Worm (Caenorhabditis elegans) whole organism, L4 larva: ENCODE results near the gene srh-119.

Source experiments
- F26F4.8 ChIP-seq: fragments of 200-800 bp; sonication (Bioruptor generic); conservative IDR thresholded peaks from 2 replicates; pipeline ENCODE4 v1.3.6; 2022; ENCODE audit warnings: missing genetic modification characterization, missing compliant biosample characterization
- F37D6.2 ChIP-seq: sonication (generic microtip); optimal IDR thresholded peaks from 2 replicates; lab custom pipeline; 2016; ENCODE audit warnings: mild to moderate bottlenecking, missing genetic modification characterization, missing compliant biosample characterization
- F49E8.2 ChIP-seq: sonication (generic microtip); optimal IDR thresholded peaks from 2 replicates; lab custom pipeline; 2016; ENCODE audit warnings: missing compliant biosample characterization, mild to moderate bottlenecking, missing genetic modification characterization, borderline replicate concordance
- T20F7.1 ChIP-seq: fragments of 200-800 bp; sonication (Bioruptor generic); optimal IDR thresholded peaks from 2 replicates; lab custom pipeline; 2018; ENCODE audit warnings: mild to moderate bottlenecking, missing genetic modification characterization, missing compliant biosample characterization
- Y105C5A.15 ChIP-seq: fragments of 200-800 bp; sonication (Bioruptor generic); IDR thresholded peaks from 2 replicates; pipeline ENCODE4 v1.3.6; 2022; ENCODE audit warnings: missing genetic modification characterization, missing compliant biosample characterization
- Y48G9A.11 ChIP-seq: fragments of 200-800 bp; sonication (Bioruptor generic); IDR thresholded peaks from 2 replicates; pipeline ENCODE4 v1.3.6; 2022; ENCODE audit warnings: missing genetic modification reagents, missing genetic modification characterization, missing compliant biosample characterization
- Y75B8A.6 ChIP-seq: fragments of 200-800 bp; sonication (Bioruptor generic); IDR thresholded peaks from 2 replicates; pipeline ENCODE4 v1.3.6; 2022; ENCODE audit warnings: missing genetic modification reagents, missing genetic modification characterization, missing compliant biosample characterization
- aha-1 ChIP-seq: fragments of 150-350 bp; peaks from one replicate; lab custom pipeline; 2014; ENCODE audit warnings: missing biosample characterization, missing genetic modification characterization
- attf-4 ChIP-seq: sonication (generic microtip); optimal IDR thresholded peaks from 3 replicates; lab custom pipeline; 2017; ENCODE audit warnings: missing biosample characterization, missing genetic modification characterization
- ceh-20 ChIP-seq: fragments of 200-800 bp; sonication (Bioruptor generic); IDR thresholded peaks from 2 replicates; pipeline ENCODE4 v1.3.6; 2022; ENCODE audit warnings: missing genetic modification reagents, missing genetic modification characterization, missing compliant biosample characterization
- ceh-32 ChIP-seq: sonication (generic microtip); optimal IDR thresholded peaks from 2 replicates; lab custom pipeline; 2016; ENCODE audit warnings: mild to moderate bottlenecking, missing genetic modification characterization, missing compliant biosample characterization; ENCODE audit not compliant: poor library complexity
- ceh-44 ChIP-seq: fragments of 200-800 bp; sonication (Bioruptor generic); IDR thresholded peaks from 2 replicates; pipeline ENCODE4 v1.3.6; 2022; ENCODE audit warnings: missing genetic modification reagents, missing genetic modification characterization, missing compliant biosample characterization
- ces-1 ChIP-seq: fragments of 150-350 bp; sonication (generic microtip); optimal IDR thresholded peaks from 4 replicates; lab custom pipeline; 2014; ENCODE audit warnings: missing biosample characterization, missing genetic modification reagents, missing genetic modification characterization
- cey-2 ChIP-seq: sonication (generic microtip); optimal IDR thresholded peaks from 3 replicates; lab custom pipeline; 2017; ENCODE audit warnings: missing genetic modification characterization, mild to moderate bottlenecking, missing compliant biosample characterization, antibody characterized with exemption, borderline replicate concordance; ENCODE audit not compliant: insufficient read depth
- daf-16 ChIP-seq, 3 experiments: sonication (generic microtip); optimal IDR thresholded peaks; 2 replicates each; lab custom pipeline; 2016 to 2017; ENCODE audit warnings: missing genetic modification characterization in 3 of 3, missing genetic modification reagents in 3 of 3, mild to moderate bottlenecking in 2 of 3, missing compliant biosample characterization in 2 of 3, missing biosample characterization in 1 of 3, moderate library complexity in 1 of 3
- dpl-1 ChIP-seq: fragments of 150-350 bp; optimal IDR thresholded peaks from 2 replicates; lab custom pipeline; 2014; ENCODE audit warnings: missing biosample characterization, missing genetic modification reagents, missing genetic modification characterization
- duxl-1 ChIP-seq: sonication (generic microtip); optimal IDR thresholded peaks from 2 replicates; lab custom pipeline; 2016; ENCODE audit warnings: mild to moderate bottlenecking, missing genetic modification characterization, moderate library complexity, missing compliant biosample characterization; ENCODE audit not compliant: poor library complexity
- egl-27 ChIP-seq: sonication (generic microtip); optimal IDR thresholded peaks from 3 replicates; lab custom pipeline; 2017; ENCODE audit warnings: missing biosample characterization, missing genetic modification reagents, missing genetic modification characterization
- egl-43 ChIP-seq: fragments of 200-800 bp; sonication (Bioruptor generic); IDR thresholded peaks from 2 replicates; pipeline ENCODE4 v1.3.6; 2022; ENCODE audit warnings: missing genetic modification reagents, missing genetic modification characterization, missing compliant biosample characterization
- fos-1 ChIP-seq: fragments of 150-350 bp; optimal IDR thresholded peaks from 2 replicates; lab custom pipeline; 2014; ENCODE audit warnings: missing biosample characterization, missing genetic modification characterization
- gei-8 ChIP-seq: fragments of 200-800 bp; sonication (Bioruptor generic); optimal IDR thresholded peaks from 2 replicates; lab custom pipeline; 2018; ENCODE audit warnings: mild to moderate bottlenecking, missing genetic modification characterization, missing compliant biosample characterization
- hlh-11 ChIP-seq: fragments of 200-800 bp; sonication (Bioruptor generic); optimal IDR thresholded peaks from 2 replicates; lab custom pipeline; 2018; ENCODE audit warnings: mild to moderate bottlenecking, missing genetic modification characterization, missing compliant biosample characterization
- hlh-30 ChIP-seq: sonication (generic microtip); optimal IDR thresholded peaks from 2 replicates; lab custom pipeline; 2017; ENCODE audit warnings: antibody characterized with exemption, mild to moderate bottlenecking, missing genetic modification characterization, missing compliant biosample characterization; ENCODE audit not compliant: insufficient read depth
- hmg-1.1 ChIP-seq: fragments of 200-800 bp; sonication (Bioruptor generic); IDR thresholded peaks from 2 replicates; pipeline ENCODE4 v1.3.6; 2022; ENCODE audit warnings: missing genetic modification reagents, missing genetic modification characterization, missing compliant biosample characterization
- lin-13 ChIP-seq: fragments of 150-350 bp; optimal IDR thresholded peaks from 2 replicates; lab custom pipeline; 2014; ENCODE audit warnings: missing biosample characterization, missing genetic modification reagents, missing genetic modification characterization
- lin-38 ChIP-seq: fragments of 200-800 bp; sonication (Bioruptor generic); IDR thresholded peaks from 2 replicates; pipeline ENCODE4 v1.3.6; 2022; ENCODE audit warnings: missing genetic modification reagents, missing genetic modification characterization, missing compliant biosample characterization
- lir-3 ChIP-seq: sonication (generic microtip); optimal IDR thresholded peaks from 2 replicates; lab custom pipeline; 2016; ENCODE audit warnings: mild to moderate bottlenecking, missing genetic modification characterization, missing compliant biosample characterization
- lsy-2 ChIP-seq, 2 experiments: fragments of 150-350 bp in 1 of 2; sonication (generic microtip) in 1 of 2; optimal IDR thresholded peaks; 2 replicates each; lab custom pipeline; 2014 to 2017; ENCODE audit warnings: missing biosample characterization in 2 of 2, missing genetic modification characterization in 2 of 2
- mdl-1 ChIP-seq, 2 experiments: fragments of 150-350 bp in 1 of 2; sonication (generic microtip) in 1 of 2; optimal IDR thresholded peaks; 2 replicates each; lab custom pipeline; 2014 to 2017; ENCODE audit warnings: missing biosample characterization in 2 of 2, missing genetic modification characterization in 2 of 2
- mdt-29 ChIP-seq: fragments of 200-800 bp; sonication (Bioruptor generic); IDR thresholded peaks from 2 replicates; pipeline ENCODE4 v1.3.6; 2022; ENCODE audit warnings: missing genetic modification reagents, missing genetic modification characterization, missing compliant biosample characterization
- mep-1 ChIP-seq: fragments of 150-350 bp; sonication (generic microtip); optimal IDR thresholded peaks from 3 replicates; lab custom pipeline; 2014; ENCODE audit warnings: missing biosample characterization, missing genetic modification characterization
- nhr-102 ChIP-seq: sonication (generic microtip); optimal IDR thresholded peaks from 2 replicates; lab custom pipeline; 2016; ENCODE audit warnings: mild to moderate bottlenecking, missing genetic modification characterization, moderate library complexity, missing compliant biosample characterization
- nhr-11 ChIP-seq: fragments of 150-350 bp; optimal IDR thresholded peaks from 2 replicates; lab custom pipeline; 2014; ENCODE audit warnings: missing biosample characterization, missing genetic modification characterization
- nhr-25 ChIP-seq: sonication (generic microtip); optimal IDR thresholded peaks from 2 replicates; lab custom pipeline; 2017; ENCODE audit warnings: missing genetic modification characterization, mild to moderate bottlenecking, missing compliant biosample characterization, antibody characterized with exemption, moderate library complexity, borderline replicate concordance; ENCODE audit not compliant: insufficient read depth
- nhr-28 ChIP-seq: fragments of 150-350 bp; optimal IDR thresholded peaks from 2 replicates; lab custom pipeline; 2014; ENCODE audit warnings: missing biosample characterization, missing genetic modification characterization
- nhr-42 ChIP-seq: fragments of 200-800 bp; sonication (Bioruptor generic); IDR thresholded peaks from 2 replicates; pipeline ENCODE4 v1.3.6; 2022; ENCODE audit warnings: missing genetic modification characterization, missing compliant biosample characterization
- nhr-6 ChIP-seq: fragments of 150-350 bp; optimal IDR thresholded peaks from 2 replicates; lab custom pipeline; 2014; ENCODE audit warnings: missing biosample characterization, missing genetic modification characterization
- nhr-76 ChIP-seq: fragments of 150-350 bp; optimal IDR thresholded peaks from 2 replicates; lab custom pipeline; 2014; ENCODE audit warnings: missing biosample characterization, missing genetic modification characterization
- nhr-77 ChIP-seq: fragments of 150-350 bp; optimal IDR thresholded peaks from 2 replicates; lab custom pipeline; 2014; ENCODE audit warnings: missing biosample characterization, missing genetic modification characterization
- pha-4 ChIP-seq, 2 experiments: fragments of 150-350 bp in 1 of 2; fragments of 200-800 bp in 1 of 2; sonication (Bioruptor generic) in 1 of 2; IDR thresholded peaks in 1 of 2; optimal IDR thresholded peaks in 1 of 2; 2 replicates each; pipeline versions ENCODE4 v1.3.6 to Lab custom; 2014 to 2022; ENCODE audit warnings: missing genetic modification characterization in 2 of 2, missing genetic modification reagents in 2 of 2, missing biosample characterization in 1 of 2, missing compliant biosample characterization in 1 of 2
- saeg-2 ChIP-seq: fragments of 200-800 bp; sonication (Bioruptor generic); IDR thresholded peaks from 2 replicates; pipeline ENCODE4 v1.3.6; 2022; ENCODE audit warnings: missing genetic modification reagents, missing genetic modification characterization, missing compliant biosample characterization
- spr-3 ChIP-seq: fragments of 200-800 bp; sonication (Bioruptor generic); optimal IDR thresholded peaks from 2 replicates; lab custom pipeline; 2018; ENCODE audit warnings: mild to moderate bottlenecking, missing genetic modification characterization, missing compliant biosample characterization
- unc-130 ChIP-seq: sonication (generic microtip); optimal IDR thresholded peaks from 2 replicates; lab custom pipeline; 2016; ENCODE audit warnings: missing genetic modification reagents, missing genetic modification characterization, missing compliant biosample characterization
- vab-7 ChIP-seq: fragments of 200-800 bp; sonication (Bioruptor generic); IDR thresholded peaks from 2 replicates; pipeline ENCODE4 v1.3.6; 2022; ENCODE audit warnings: missing genetic modification reagents, missing genetic modification characterization, missing compliant biosample characterization
- zfp-3 ChIP-seq: fragments of 200-800 bp; sonication (Bioruptor generic); conservative IDR thresholded peaks from 2 replicates; pipeline ENCODE4 v1.3.6; 2022; ENCODE audit warnings: missing genetic modification reagents, missing genetic modification characterization, missing compliant biosample characterization
- ztf-7 ChIP-seq: fragments of 150-350 bp; optimal IDR thresholded peaks from 2 replicates; lab custom pipeline; 2014; ENCODE audit warnings: missing biosample characterization, missing genetic modification characterization

srh-119 gene

ce11 chrV:16965655-16966054 lies 6.6 kb upstream of the srh-119 start, which contains the start of gene efl-1 (continued):
- TF ChIP-seq lsy-2 (tag; optimal IDR thresholded peaks at IDR 0.05; lab: Kevin White, UChicago) (peak; percentile 22 to 93), dpl-1 (GFP tag; lab: Kevin White, UChicago) (peak; percentile 100), nhr-11 (tag; lab: Kevin White, UChicago) (peak; percentile 78), egl-27 (tag; lab: Kevin White, UChicago) (no peak), fos-1 (tag; lab: Kevin White, UChicago) (no peak), nhr-76 (tag; lab: Kevin White, UChicago) (peak; percentile 4), ceh-44 (GFP tag; lab: Robert Waterston, UW) (peak; percentile 61; the same call in 1 of the 2 replicates), pha-4 (GFP tag; IDR thresholded peaks at IDR 0.05; lab: Robert Waterston, UW) (peak; percentile 43; the same call in 1 of the 2 replicates), pha-4 (tag; optimal IDR thresholded peaks at IDR 0.05; lab: Kevin White, UChicago) (peak; percentile 34), lin-38 (GFP tag; lab: Robert Waterston, UW) (peak; percentile 99), mdl-1 (tag; optimal IDR thresholded peaks at IDR 0.05; lab: Kevin White, UChicago) (peak in 1 of 2 experiments; percentile 37), mep-1 (tag; lab: Kevin White, UChicago) (peak; percentile 86), ces-1 (GFP tag; lab: Kevin White, UChicago) (peak; percentile 45), F37D6.2 (tag; lab: Kevin White, UChicago) (peak; percentile 55), nhr-102 (peak; percentile 79), egl-43 (peak; percentile 51; the same call in 1 of the 2 replicates), saeg-2 (GFP tag; lab: Robert Waterston, UW) (no peak), gei-8 (no peak), hlh-11 (tag; lab: Kevin White, UChicago) (peak; percentile 77), nhr-6 (tag; lab: Kevin White, UChicago) (peak; percentile 94), hmg-1.1 (GFP tag; lab: Robert Waterston, UW) (peak; percentile 84), aha-1 (tag; lab: Kevin White, UChicago) (peak; percentile 98), daf-16 (GFP tag; optimal IDR thresholded peaks at IDR 0.05; lab: Kevin White, UChicago) (peak in 1 of 2 experiments; percentile 25), daf-16 (tag; optimal IDR thresholded peaks at IDR 0.05; lab: Kevin White, UChicago) (peak; percentile 31), Y75B8A.6 (GFP tag; lab: Robert Waterston, UW) (no peak), mdt-29 (peak; percentile 64; the same call in 1 of the 2 replicates), lir-3 (no peak), unc-130 (GFP tag; lab: Kevin White, UChicago) (peak; percentile 39), F26F4.8 (GFP tag; lab: Robert Waterston, UW) (no peak), Y48G9A.11 (GFP tag; lab: Robert Waterston, UW) (0 out of 2 replicates have a peak, but pooled peaks have one; percentile 8), zfp-3 (GFP tag; lab: Robert Waterston, UW) (0 out of 2 replicates have a peak, but pooled peaks have one; percentile 39), ceh-32 (tag; lab: Kevin White, UChicago) (no peak), T20F7.1 (GFP tag; lab: Kevin White, UChicago) (peak; percentile 67), attf-4 (tag; lab: Kevin White, UChicago) (no peak), nhr-25 (tag; lab: Kevin White, UChicago) (peak; percentile 52), nhr-42 (GFP tag; lab: Robert Waterston, UW) (peak; percentile 38; the same call in 1 of the 2 replicates), nhr-77 (tag; lab: Kevin White, UChicago) (peak; percentile 87), ceh-20 (GFP tag; lab: Robert Waterston, UW) (peak; percentile 90), spr-3 (GFP tag; lab: Kevin White, UChicago) (peak; percentile 62), F49E8.2 (peak; percentile 12), ztf-7 (tag; lab: Kevin White, UChicago) (peak; percentile 80), hlh-30 (tag; lab: Kevin White, UChicago) (peak; percentile 89), cey-2 (tag; lab: Kevin White, UChicago) (no peak), duxl-1 (peak; percentile 95), Y105C5A.15 (GFP tag; lab: Robert Waterston, UW) (no peak), vab-7 (GFP tag; lab: Robert Waterston, UW) (peak; percentile 45; the same call in 1 of the 2 replicates), nhr-28 (peak; percentile 79), lin-13 (peak; percentile 71)
